Worm (Caenorhabditis elegans) whole organism, late embryonic: ENCODE data around the gene F49C12.6.
"Not testable (repeated sequence)": the region's sequence is repeated elsewhere in the genome, so short reads cannot be mapped to it uniquely, and the experiment has no call there.

Experiments used
- T23F11.4 ChIP-seq: fragments of 200-800 bp; sonication (Bioruptor generic); optimal IDR thresholded peaks from 2 replicates; lab custom pipeline; 2018; ENCODE audit warnings: mild to moderate bottlenecking, missing genetic modification characterization, missing compliant biosample characterization
- Y22D7AL.16 ChIP-seq: sonication (generic microtip); optimal IDR thresholded peaks from 2 replicates; lab custom pipeline; 2016; ENCODE audit warnings: missing genetic modification characterization, missing compliant biosample characterization
- ama-1 ChIP-seq: fragments of 150-350 bp; optimal IDR thresholded peaks from 2 replicates; lab custom pipeline; 2014
- ceh-22 ChIP-seq: sonication (generic microtip); optimal IDR thresholded peaks from 2 replicates; lab custom pipeline; 2017; ENCODE audit warnings: missing biosample characterization, missing genetic modification characterization
- ceh-48 ChIP-seq: sonication (generic microtip); optimal IDR thresholded peaks from 2 replicates; lab custom pipeline; 2016; ENCODE audit warnings: missing genetic modification characterization, inconsistent platforms, missing compliant biosample characterization
- elt-2 ChIP-seq: sonication (generic microtip); optimal IDR thresholded peaks from 2 replicates; lab custom pipeline; 2016; ENCODE audit warnings: missing genetic modification reagents, missing genetic modification characterization, missing compliant biosample characterization
- lim-6 ChIP-seq: sonication (generic microtip); optimal IDR thresholded peaks from 2 replicates; lab custom pipeline; 2016; ENCODE audit warnings: missing genetic modification characterization, missing compliant biosample characterization
- nfya-1 ChIP-seq: sonication (generic microtip); optimal IDR thresholded peaks from 2 replicates; lab custom pipeline; 2017; ENCODE audit warnings: missing genetic modification characterization, mild to moderate bottlenecking, missing compliant biosample characterization, antibody characterized with exemption, moderate library complexity
- nhr-11 ChIP-seq: fragments of 150-350 bp; optimal IDR thresholded peaks from 2 replicates; lab custom pipeline; 2014; ENCODE audit warnings: missing biosample characterization, missing genetic modification characterization
- odd-2 ChIP-seq: sonication (generic microtip); optimal IDR thresholded peaks from 2 replicates; lab custom pipeline; 2017; ENCODE audit warnings: antibody characterized with exemption, mild to moderate bottlenecking, missing genetic modification characterization, missing compliant biosample characterization
- pqm-1 ChIP-seq: sonication (generic microtip); optimal IDR thresholded peaks from 2 replicates; lab custom pipeline; 2016; ENCODE audit warnings: missing genetic modification characterization, missing compliant biosample characterization
- rnt-1 ChIP-seq: sonication (generic microtip); optimal IDR thresholded peaks from 2 replicates; lab custom pipeline; 2016; ENCODE audit warnings: missing genetic modification characterization, missing compliant biosample characterization
- tbx-7 ChIP-seq: sonication (generic microtip); optimal IDR thresholded peaks from 2 replicates; lab custom pipeline; 2016; ENCODE audit warnings: missing genotype, missing genetic modification characterization, missing compliant biosample characterization
- unc-86 ChIP-seq: sonication (generic microtip); optimal IDR thresholded peaks from 2 replicates; lab custom pipeline; 2016; ENCODE audit warnings: missing genetic modification characterization, missing compliant biosample characterization

DNA sequence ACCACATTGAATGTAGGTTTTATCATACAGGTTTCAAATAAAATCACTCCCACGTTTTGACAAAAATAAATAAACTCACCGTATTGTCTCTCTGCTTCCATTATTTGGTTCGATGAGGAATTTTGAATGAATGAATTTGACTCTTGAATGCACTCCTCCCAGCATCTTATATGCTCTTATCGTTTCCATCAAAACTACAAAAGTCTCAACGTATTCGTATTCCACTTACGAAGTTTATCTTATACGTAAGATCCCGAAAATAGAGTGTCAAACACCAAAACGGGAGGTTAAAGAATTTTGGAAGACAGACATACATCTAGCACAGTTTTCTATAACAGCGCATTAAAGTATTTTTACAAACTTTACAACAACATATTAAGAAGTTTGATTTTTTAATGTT, 15.1 kb downstream of the F49C12.6 start, which contains the start of gene nhr-264:
- not testable (repeated sequence) for TF ChIP-seq ceh-48; tbx-7 (tag; lab: Kevin White, UChicago); nfya-1; Y22D7AL.16 (tag; lab: Kevin White, UChicago); T23F11.4 (GFP tag; lab: Kevin White, UChicago); ceh-22 (tag; lab: Kevin White, UChicago); ama-1 (lab: Kevin White, UChicago); elt-2 (tag; lab: Kevin White, UChicago); rnt-1; unc-86 (tag; lab: Kevin White, UChicago); lim-6 (tag; lab: Kevin White, UChicago); odd-2; pqm-1 (tag; lab: Kevin White, UChicago); nhr-11 (tag; lab: Kevin White, UChicago)
